Worm (Caenorhabditis elegans): Measurements from ENCODE around the gene dhs-22.

dhs-22 gene

ce11 chrV:14456626-14457025, 35.4 kb upstream of the dhs-22 start, which contains the start of gene bmk-1:
TSS of gene bmk-1 (minus strand) at chrV:14456984.
- TF ChIP-seq madf-3 (GFP tag; IDR thresholded peaks at IDR 0.05) (no peak), hmg-20 (GFP tag; IDR thresholded peaks at IDR 0.05) (no peak), mcd-1 (GFP tag; IDR thresholded peaks at IDR 0.05) (peak; percentile 6; the same call in 1 of the 2 replicates), madf-10 (tag; optimal IDR thresholded peaks at IDR 0.05) (no peak), K11D2.4 (GFP tag; IDR thresholded peaks at IDR 0.05) (no peak), ama-1 (optimal IDR thresholded peaks at IDR 0.05) (no peak), ama-1 (GFP tag; optimal IDR thresholded peaks at IDR 0.05) (no peak), snpc-1.3 (tag; optimal IDR thresholded peaks at IDR 0.05; ENCODE audit: insufficient read depth) (no peak), egl-18 (GFP tag; IDR thresholded peaks at IDR 0.05) (no peak), ets-4 (GFP tag; optimal IDR thresholded peaks at IDR 0.05) (no peak), lin-35 (GFP tag; optimal IDR thresholded peaks at IDR 0.05) (no peak), madf-6 (GFP tag; IDR thresholded peaks at IDR 0.05) (0 out of 2 replicates have a peak, but pooled peaks have one; percentile 32), Y79H2A.3 (GFP tag; conservative IDR thresholded peaks at IDR 0.05) (no peak), ceh-40 (GFP tag; IDR thresholded peaks at IDR 0.05) (no peak), hsf-1 (GFP tag; IDR thresholded peaks at IDR 0.05) (no peak), ceh-100 (GFP tag; IDR thresholded peaks at IDR 0.05) (no peak), T07F8.4 (tag; optimal IDR thresholded peaks at IDR 0.05) (no peak), aptf-2 (GFP tag; conservative IDR thresholded peaks at IDR 0.05) (0 out of 2 replicates have a peak, but pooled peaks have one; percentile 36), F57C9.4 (tag; optimal IDR thresholded peaks at IDR 0.05) (no peak), him-1 (tag; optimal IDR thresholded peaks at IDR 0.05) (no peak), efl-1 (GFP tag; optimal IDR thresholded peaks at IDR 0.05) (peak; percentile 21), rpc-1 (optimal IDR thresholded peaks at IDR 0.05) (no peak), rpc-1 (tag; optimal IDR thresholded peaks at IDR 0.05) (no peak), unc-62 (GFP tag; optimal IDR thresholded peaks at IDR 0.05) (no peak)

- no peak for TF ChIP-seq efl-1 (GFP tag; optimal IDR thresholded peaks at IDR 0.05)
- TF ChIP-seq sdz-38 (tag; optimal IDR thresholded peaks at IDR 0.05) = no peak
- TF ChIP-seq F55B11.4 (tag; optimal IDR thresholded peaks at IDR 0.05; ENCODE audit: borderline replicate concordance, insufficient read depth) = no peak
- no peak for TF ChIP-seq rpc-1 (optimal IDR thresholded peaks at IDR 0.05)
- no peak for TF ChIP-seq rpc-1 (tag; optimal IDR thresholded peaks at IDR 0.05)
- TF ChIP-seq F57C9.4 (tag; optimal IDR thresholded peaks at IDR 0.05) = no peak
- TF ChIP-seq C17E4.6 (GFP tag; IDR thresholded peaks at IDR 0.05) = no peak
Measured at ce11 chrV:14449397-14449796, 28.2 kb upstream of the dhs-22 start, which contains the start of gene F23B12.7. TSS of gene F23B12.7 (plus strand) at chrV:14449697.

DNA sequence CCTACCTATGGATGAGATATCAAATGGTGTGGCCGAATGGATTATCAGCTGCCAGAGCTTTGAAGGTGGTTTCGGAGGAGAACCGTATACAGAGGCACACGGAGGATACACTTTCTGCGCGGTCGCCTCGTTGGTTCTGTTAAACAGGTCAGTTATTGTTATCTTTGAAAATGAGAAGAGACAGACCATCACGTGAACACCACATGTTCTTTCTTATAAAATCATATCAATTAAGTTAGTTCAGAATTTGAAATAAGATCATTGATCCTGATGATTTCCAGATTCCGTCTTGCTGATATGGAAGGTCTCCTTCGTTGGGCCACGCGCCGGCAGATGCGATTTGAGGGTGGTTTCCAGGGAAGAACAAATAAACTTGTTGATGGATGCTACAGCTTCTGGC, 27.4 kb upstream of the dhs-22 start:
- no peak for TF ChIP-seq ekl-4 (GFP tag; IDR thresholded peaks at IDR 0.05)
- no peak for TF ChIP-seq mcd-1 (GFP tag; IDR thresholded peaks at IDR 0.05)
- no peak for TF ChIP-seq sea-2 (GFP tag; IDR thresholded peaks at IDR 0.05)
- no peak for TF ChIP-seq hlh-26 (GFP tag; conservative IDR thresholded peaks at IDR 0.05)
- peak; percentile 25 for TF ChIP-seq ztf-26 (tag; optimal IDR thresholded peaks at IDR 0.05)

- TF ChIP-seq let-607 (tag; optimal IDR thresholded peaks at IDR 0.05) (no peak), Y53G8AR.9 (GFP tag; conservative IDR thresholded peaks at IDR 0.05) (no peak), nhr-80 (tag; optimal IDR thresholded peaks at IDR 0.05) (peak; percentile 78), repo-1 (tag; optimal IDR thresholded peaks at IDR 0.05) (no peak), attf-3 (GFP tag; conservative IDR thresholded peaks at IDR 0.05) (peak; percentile 89), snpc-4 (GFP tag; optimal IDR thresholded peaks at IDR 0.05) (no peak), snpc-4 (tag; optimal IDR thresholded peaks at IDR 0.05) (peak in 1 of 4 experiments; percentile 6)
Measured at ce11 chrV:14447240-14447763, 26.1 kb upstream of the dhs-22 start, which contains the start of the genes dlat-1 and fntb-1. TSS of gene dlat-1 (minus strand) at chrV:14447290. TSS of gene fntb-1 (plus strand) at chrV:14447651.
